Worm (Caenorhabditis elegans) whole organism, early embryonic: ENCODE measurements around the gene T22C8.3.

Experiments used
- B0310.2 ChIP-seq: sonication (generic microtip); optimal IDR thresholded peaks from 2 replicates; lab custom pipeline; 2016; ENCODE audit warnings: mild to moderate bottlenecking, missing genetic modification characterization, missing compliant biosample characterization
- F13C5.2 ChIP-seq: sonication (generic microtip); optimal IDR thresholded peaks from 2 replicates; lab custom pipeline; 2017; ENCODE audit warnings: mild to moderate bottlenecking, missing genetic modification characterization, inconsistent platforms, missing compliant biosample characterization
- aly-1 ChIP-seq: sonication (generic microtip); optimal IDR thresholded peaks from 2 replicates; lab custom pipeline; 2016; ENCODE audit warnings: missing genetic modification characterization, missing compliant biosample characterization
- ama-1 ChIP-seq: fragments of 150-350 bp; optimal IDR thresholded peaks from 2 replicates; lab custom pipeline; 2014
- ceh-13 ChIP-seq: fragments of 200-800 bp; sonication (Bioruptor generic); optimal IDR thresholded peaks from 2 replicates; lab custom pipeline; 2018; ENCODE audit warnings: mild to moderate bottlenecking, missing genetic modification characterization, missing compliant biosample characterization
- ceh-36 ChIP-seq: sonication (generic microtip); optimal IDR thresholded peaks from 2 replicates; lab custom pipeline; 2016; ENCODE audit warnings: missing genetic modification characterization, inconsistent platforms, missing compliant biosample characterization
- ets-7 ChIP-seq: sonication (generic microtip); optimal IDR thresholded peaks from 2 replicates; lab custom pipeline; 2016; ENCODE audit warnings: missing genotype, missing genetic modification characterization, missing compliant biosample characterization
- flt-1 ChIP-seq: fragments of 200-800 bp; sonication (Bioruptor generic); IDR thresholded peaks from 2 replicates; pipeline ENCODE4 v1.3.6; 2022; ENCODE audit warnings: missing genetic modification characterization, missing compliant biosample characterization
- hmbx-1 ChIP-seq: sonication (generic microtip); optimal IDR thresholded peaks from 2 replicates; lab custom pipeline; 2016; ENCODE audit warnings: mild to moderate bottlenecking, missing genetic modification characterization, missing compliant biosample characterization
- hmg-4 ChIP-seq: fragments of 200-800 bp; sonication (Bioruptor generic); optimal IDR thresholded peaks from 2 replicates; lab custom pipeline; 2018; ENCODE audit warnings: mild to moderate bottlenecking, missing genetic modification characterization, missing compliant biosample characterization
- hnd-1 ChIP-seq: sonication (generic microtip); optimal IDR thresholded peaks from 2 replicates; lab custom pipeline; 2016; ENCODE audit warnings: missing genetic modification characterization, missing compliant biosample characterization
- pes-1 ChIP-seq: fragments of 200-800 bp; sonication (Bioruptor generic); IDR thresholded peaks from 2 replicates; pipeline ENCODE4 v1.3.6; 2022; ENCODE audit warnings: missing genetic modification reagents, missing genetic modification characterization, missing compliant biosample characterization
- scrt-1 ChIP-seq: fragments of 200-800 bp; sonication (Bioruptor generic); IDR thresholded peaks from 2 replicates; pipeline ENCODE4 v1.3.6; 2022; ENCODE audit warnings: missing genetic modification characterization, missing compliant biosample characterization
- sea-1 ChIP-seq: fragments of 200-800 bp; sonication (Bioruptor generic); conservative IDR thresholded peaks from 2 replicates; pipeline ENCODE4 v1.3.6; 2022; ENCODE audit warnings: missing genetic modification characterization, missing compliant biosample characterization
- tbx-11 ChIP-seq: fragments of 200-800 bp; sonication (Bioruptor generic); IDR thresholded peaks from 2 replicates; pipeline ENCODE4 v1.3.6; 2022; ENCODE audit warnings: missing genetic modification characterization, missing compliant biosample characterization
- tbx-37 ChIP-seq: fragments of 200-800 bp; sonication (Bioruptor generic); conservative IDR thresholded peaks from 2 replicates; pipeline ENCODE4 v1.3.6; 2022; ENCODE audit warnings: missing genetic modification reagents, missing genetic modification characterization, missing compliant biosample characterization
- tra-4 ChIP-seq: sonication (generic microtip); optimal IDR thresholded peaks from 2 replicates; lab custom pipeline; 2017; ENCODE audit warnings: missing genetic modification characterization, missing compliant biosample characterization

The T22C8.3 gene

DNA sequence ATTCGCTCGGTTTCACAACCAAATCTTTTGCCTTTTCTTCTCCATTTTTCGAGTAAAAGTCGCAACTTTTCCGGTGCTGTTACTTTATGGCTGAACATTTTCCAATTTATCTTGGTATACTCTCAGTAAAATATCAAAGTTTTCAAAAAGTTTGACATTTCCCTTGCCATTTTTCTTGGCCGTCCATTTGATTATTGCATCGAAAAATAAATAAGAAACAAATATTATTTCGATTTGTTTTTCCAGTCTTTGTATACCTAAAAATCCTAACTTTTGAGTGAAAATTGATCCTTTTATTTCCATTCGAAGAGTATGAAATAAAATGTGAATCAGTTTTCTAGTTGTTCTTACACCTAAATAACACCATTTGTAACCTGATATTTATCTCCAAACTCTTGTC lies 24.7 kb upstream of the T22C8.3 start:
- TF ChIP-seq ceh-13 (GFP tag; lab: Kevin White, UChicago): no peak
- TF ChIP-seq hmg-4 (GFP tag; lab: Kevin White, UChicago): no peak
- TF ChIP-seq tbx-37 (GFP tag; lab: Robert Waterston, UW): no peak
- no peak for TF ChIP-seq B0310.2 (tag; lab: Kevin White, UChicago)
- no peak for TF ChIP-seq hmbx-1
- TF ChIP-seq aly-1 (tag; lab: Kevin White, UChicago): no peak
- TF ChIP-seq ets-7: no peak
- no peak for TF ChIP-seq flt-1 (GFP tag; lab: Robert Waterston, UW)
- TF ChIP-seq ama-1 (lab: Kevin White, UChicago): no peak
- TF ChIP-seq tbx-11 (GFP tag; lab: Robert Waterston, UW): no peak
- TF ChIP-seq hnd-1 (tag; lab: Kevin White, UChicago): no peak
- no peak for TF ChIP-seq F13C5.2 (tag; lab: Kevin White, UChicago)
- TF ChIP-seq scrt-1 (GFP tag; lab: Robert Waterston, UW): no peak
- TF ChIP-seq ceh-36 (tag; lab: Kevin White, UChicago): no peak
- no peak for TF ChIP-seq tra-4
- no peak for TF ChIP-seq sea-1 (GFP tag; lab: Robert Waterston, UW)
- TF ChIP-seq pes-1 (GFP tag; lab: Robert Waterston, UW): no peak

ce11 chrII:8643627-8644356 lies 22.0 kb upstream of the T22C8.3 start:
- TF ChIP-seq tra-4 (no peak), hmg-4 (GFP tag; lab: Kevin White, UChicago) (no peak), F13C5.2 (tag; lab: Kevin White, UChicago) (no peak), ceh-13 (GFP tag; lab: Kevin White, UChicago) (no peak), ets-7 (no peak), hnd-1 (tag; lab: Kevin White, UChicago) (no peak), tbx-11 (GFP tag; lab: Robert Waterston, UW) (no peak), tbx-37 (GFP tag; lab: Robert Waterston, UW) (no peak)

DNA sequence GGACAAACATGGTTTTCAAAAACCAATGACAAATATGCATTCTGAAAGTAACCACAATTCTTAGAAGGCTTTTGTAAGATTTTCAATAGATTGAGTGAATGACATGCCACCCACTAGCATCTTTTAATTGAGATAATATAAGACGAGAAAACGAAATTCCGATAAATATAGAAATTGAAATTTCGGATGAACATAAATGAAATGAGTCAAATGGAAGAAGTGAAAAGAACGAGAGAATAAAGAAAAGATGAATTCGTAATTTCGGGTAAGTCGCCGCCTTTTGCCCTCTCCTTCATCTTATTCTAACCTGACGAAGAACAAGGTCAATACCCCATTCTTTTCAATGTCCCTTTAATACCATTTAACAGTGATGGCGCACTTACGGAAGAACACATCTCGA lies 20.6 kb upstream of the T22C8.3 start:
- TF ChIP-seq hmbx-1 (no peak), tbx-37 (GFP tag; lab: Robert Waterston, UW) (no peak), sea-1 (GFP tag; lab: Robert Waterston, UW) (no peak), hmg-4 (GFP tag; lab: Kevin White, UChicago) (no peak), ets-7 (no peak), tbx-11 (GFP tag; lab: Robert Waterston, UW) (no peak), ceh-36 (tag; lab: Kevin White, UChicago) (no peak), hnd-1 (tag; lab: Kevin White, UChicago) (no peak), ama-1 (lab: Kevin White, UChicago) (no peak), F13C5.2 (tag; lab: Kevin White, UChicago) (no peak), flt-1 (GFP tag; lab: Robert Waterston, UW) (no peak)

DNA sequence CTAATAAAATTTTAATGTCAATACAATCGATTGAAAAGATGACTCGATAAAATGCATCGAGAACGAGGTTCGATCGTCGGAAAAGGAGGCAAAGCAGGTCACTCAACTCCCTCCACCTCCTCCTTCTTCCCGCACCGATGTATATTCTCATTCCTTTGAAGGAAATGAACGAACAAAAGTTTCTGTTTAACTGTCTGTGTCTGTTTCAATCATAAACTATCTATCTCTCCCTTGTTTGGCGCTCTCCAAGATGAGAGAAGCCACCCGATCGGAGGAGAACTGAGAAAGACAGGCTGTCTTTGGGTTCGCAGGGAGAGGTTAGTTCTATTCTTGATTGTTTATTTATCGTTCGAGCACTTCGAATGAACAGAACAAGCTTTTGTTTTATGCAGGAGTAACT lies 19.3 kb upstream of the T22C8.3 start, which contains the start of gene D2085.7:
Gene D2085.7, plus strand, starts transcription at position 251 of the 400 bp plus-strand sequence.
- TF ChIP-seq ceh-13 (GFP tag; lab: Kevin White, UChicago): no peak
- TF ChIP-seq pes-1 (GFP tag; lab: Robert Waterston, UW): no peak
- no peak for TF ChIP-seq tbx-11 (GFP tag; lab: Robert Waterston, UW)
- TF ChIP-seq sea-1 (GFP tag; lab: Robert Waterston, UW): no peak
- no peak for TF ChIP-seq ceh-36 (tag; lab: Kevin White, UChicago)
- no peak for TF ChIP-seq aly-1 (tag; lab: Kevin White, UChicago)
- TF ChIP-seq flt-1 (GFP tag; lab: Robert Waterston, UW): no peak
- TF ChIP-seq ama-1 (lab: Kevin White, UChicago): no peak
- no peak for TF ChIP-seq hmg-4 (GFP tag; lab: Kevin White, UChicago)
- TF ChIP-seq tra-4: no peak
- no peak for TF ChIP-seq tbx-37 (GFP tag; lab: Robert Waterston, UW)
- no peak for TF ChIP-seq hmbx-1

DNA sequence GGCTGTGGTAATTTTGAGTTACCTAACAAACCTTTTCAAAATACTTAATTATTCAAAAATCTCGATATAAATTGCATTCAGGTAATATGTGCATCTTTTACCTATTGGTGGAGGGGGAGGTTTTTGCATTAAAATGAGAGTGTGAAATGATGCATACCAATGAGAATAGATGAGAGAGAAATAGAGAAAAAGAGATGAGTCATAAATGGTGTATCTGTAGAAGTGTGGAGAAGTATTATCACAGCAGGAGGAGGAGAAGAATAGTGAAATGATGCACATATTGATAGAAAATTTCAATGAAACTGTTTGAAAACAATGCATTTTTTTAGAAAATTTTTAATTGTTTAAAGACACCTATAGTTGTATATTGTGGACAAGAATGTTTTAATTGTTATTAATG lies 18.7 kb upstream of the T22C8.3 start:
- TF ChIP-seq hnd-1 (tag; lab: Kevin White, UChicago) (no peak), pes-1 (GFP tag; lab: Robert Waterston, UW) (no peak), flt-1 (GFP tag; lab: Robert Waterston, UW) (no peak), hmbx-1 (no peak), ceh-13 (GFP tag; lab: Kevin White, UChicago) (no peak), sea-1 (GFP tag; lab: Robert Waterston, UW) (no peak), hmg-4 (GFP tag; lab: Kevin White, UChicago) (no peak), tbx-37 (GFP tag; lab: Robert Waterston, UW) (no peak), ceh-36 (tag; lab: Kevin White, UChicago) (no peak)

DNA sequence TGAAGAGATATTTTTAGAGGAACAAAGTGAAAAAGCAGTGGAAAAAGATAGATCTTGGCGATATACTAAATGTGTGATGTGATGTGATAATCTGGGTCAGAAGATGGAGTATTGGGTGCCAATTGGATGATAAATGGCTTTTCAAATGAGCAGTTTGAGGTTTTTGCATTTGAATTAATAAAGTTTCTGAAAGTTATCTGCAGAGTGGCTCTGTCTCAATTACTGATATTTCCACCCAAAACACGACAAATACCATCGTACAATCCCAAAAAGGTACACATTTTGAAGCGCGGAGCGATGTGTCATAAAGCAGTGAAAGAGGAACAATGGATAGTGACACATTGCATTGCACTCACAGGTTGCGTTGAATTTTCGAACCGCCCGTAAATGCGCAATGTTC lies 17.8 kb upstream of the T22C8.3 start:
- no peak for TF ChIP-seq scrt-1 (GFP tag; lab: Robert Waterston, UW)

ce11 chrII:8637615-8638014 lies 15.8 kb upstream of the T22C8.3 start, which contains the start of gene vab-9:
Gene vab-9, minus strand, starts transcription at chrII:8637715.
- TF ChIP-seq scrt-1 (GFP tag; lab: Robert Waterston, UW) (no peak), hmg-4 (GFP tag; lab: Kevin White, UChicago) (no peak), tbx-37 (GFP tag; lab: Robert Waterston, UW) (no peak), tra-4 (no peak), ceh-36 (tag; lab: Kevin White, UChicago) (no peak), F13C5.2 (tag; lab: Kevin White, UChicago) (no peak), ceh-13 (GFP tag; lab: Kevin White, UChicago) (no peak), aly-1 (tag; lab: Kevin White, UChicago) (no peak), ets-7 (no peak), sea-1 (GFP tag; lab: Robert Waterston, UW) (no peak), B0310.2 (tag; lab: Kevin White, UChicago) (no peak), hnd-1 (tag; lab: Kevin White, UChicago) (no peak), tbx-11 (GFP tag; lab: Robert Waterston, UW) (no peak), ama-1 (lab: Kevin White, UChicago) (no peak), hmbx-1 (no peak), pes-1 (GFP tag; lab: Robert Waterston, UW) (no peak), flt-1 (GFP tag; lab: Robert Waterston, UW) (no peak)
